Worm (Caenorhabditis elegans): ENCODE data around the gene sdz-13.

DNA sequence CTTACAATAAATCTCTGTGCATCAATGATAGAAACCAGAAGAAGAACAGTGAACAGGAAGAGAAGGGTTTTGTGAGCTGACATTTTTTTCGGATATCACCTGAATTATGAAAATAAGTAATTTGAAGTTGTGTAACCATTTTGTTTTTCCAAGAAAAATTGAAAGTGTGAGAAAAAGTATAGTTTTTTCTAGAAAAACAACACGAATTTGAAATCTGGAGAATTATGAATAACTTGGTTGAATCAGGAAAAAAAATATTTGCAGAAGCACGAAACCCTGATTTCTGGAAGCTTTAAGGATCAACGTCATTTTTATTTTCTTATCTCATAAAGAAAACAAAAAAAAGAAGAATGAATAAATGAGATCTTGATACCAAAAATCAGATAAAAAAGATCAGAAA is 4.9 kb downstream of the sdz-13 start, which contains the start of gene F13E9.12:
- no peak for TF ChIP-seq him-1 (tag; optimal IDR thresholded peaks at IDR 0.05)
- no peak for TF ChIP-seq dao-5 (tag; optimal IDR thresholded peaks at IDR 0.05)
- no peak for TF ChIP-seq W03F9.2 (tag; optimal IDR thresholded peaks at IDR 0.05)

Data from whole organism, L4/young adult.